Worm (Caenorhabditis elegans): ENCODE data around the gene ZC317.6.

The ZC317.6 gene

ce11 chrV:5419915-5420314, 48.5 kb downstream of the ZC317.6 start, which contains the start of gene F08F3.6:
F08F3.6 (minus strand) TSS chrV:5420067.
- TF ChIP-seq unc-62 (GFP tag; optimal IDR thresholded peaks at IDR 0.05), result no peak

Data from whole organism, dauer.